Worm (Caenorhabditis elegans): ENCODE measurements around the gene emc-3.

ce11 chrIV:13389237-13389636 is 7.5 kb upstream of the emc-3 start:
- no peak for TF ChIP-seq hmg-4 (GFP tag; optimal IDR thresholded peaks at IDR 0.05)
- TF ChIP-seq ceh-36 (tag; optimal IDR thresholded peaks at IDR 0.05), result no peak
- no peak for TF ChIP-seq hmbx-1 (tag; optimal IDR thresholded peaks at IDR 0.05)
